Worm (Caenorhabditis elegans) whole organism, L1 larva: ENCODE data around the gene R05G9.5.

ENCODE experiments used
- C04F5.9 ChIP-seq: sonication (generic microtip); optimal IDR thresholded peaks from 2 replicates; lab custom pipeline; 2016; ENCODE audit warnings: missing genetic modification characterization, missing compliant biosample characterization
- C16A3.4 ChIP-seq: fragments of 150-350 bp; optimal IDR thresholded peaks from 2 replicates; lab custom pipeline; 2014; ENCODE audit warnings: missing biosample characterization, missing genetic modification characterization
- Y116A8C.19 ChIP-seq: sonication (generic microtip); optimal IDR thresholded peaks from 2 replicates; lab custom pipeline; 2016; ENCODE audit warnings: missing compliant biosample characterization, missing genetic modification characterization, borderline replicate concordance
- aly-2 ChIP-seq: fragments of 150-350 bp; optimal IDR thresholded peaks from 2 replicates; lab custom pipeline; 2014; ENCODE audit warnings: missing biosample characterization, missing genetic modification characterization
- blmp-1 ChIP-seq: fragments of 150-350 bp; optimal IDR thresholded peaks from 2 replicates; lab custom pipeline; 2014; ENCODE audit warnings: missing biosample characterization, missing genetic modification characterization
- ceh-8 ChIP-seq: fragments of 200-800 bp; sonication (Bioruptor generic); optimal IDR thresholded peaks from 2 replicates; lab custom pipeline; 2018; ENCODE audit warnings: mild to moderate bottlenecking, missing genetic modification characterization, moderate library complexity, missing compliant biosample characterization
- ceh-82 ChIP-seq, 3 experiments: fragments of 150-350 bp in 1 of 3; sonication (generic microtip) in 2 of 3; optimal IDR thresholded peaks; 2 replicates each; lab custom pipeline; 2014 to 2017; ENCODE audit warnings: missing biosample characterization in 3 of 3, missing genetic modification characterization in 3 of 3
- ces-1 ChIP-seq: fragments of 150-350 bp; optimal IDR thresholded peaks from 2 replicates; lab custom pipeline; 2014; ENCODE audit warnings: missing biosample characterization, missing genetic modification reagents, missing genetic modification characterization
- dpl-1 ChIP-seq, 3 experiments: fragments of 150-350 bp in 2 of 3; sonication (generic microtip) in 1 of 3; optimal IDR thresholded peaks; 2 replicates each; lab custom pipeline; 2014 to 2017; ENCODE audit warnings: missing biosample characterization in 3 of 3, missing genetic modification characterization in 3 of 3, missing genetic modification reagents in 3 of 3
- dsc-1 ChIP-seq: sonication (generic microtip); optimal IDR thresholded peaks from 2 replicates; lab custom pipeline; 2016; ENCODE audit warnings: mild to moderate bottlenecking, missing genetic modification characterization, missing compliant biosample characterization
- efl-1 ChIP-seq, 4 experiments: fragments of 150-350 bp; optimal IDR thresholded peaks in 3 of 4; peaks in 1 of 4; 1 replicate in 1 of 4; 2 replicates in 3 of 4; lab custom pipeline; 2014; ENCODE audit warnings: missing biosample characterization in 2 of 4, missing genetic modification characterization in 2 of 4, missing genetic modification reagents in 2 of 4
- efl-3 ChIP-seq: fragments of 200-800 bp; sonication (Bioruptor generic); optimal IDR thresholded peaks from 2 replicates; lab custom pipeline; 2018; ENCODE audit warnings: mild to moderate bottlenecking, missing genetic modification characterization, missing compliant biosample characterization
- egl-13 ChIP-seq: sonication (generic microtip); optimal IDR thresholded peaks from 2 replicates; lab custom pipeline; 2016; ENCODE audit warnings: missing genotype, missing genetic modification reagents, missing genetic modification characterization, missing compliant biosample characterization
- egl-27 ChIP-seq, 2 experiments: fragments of 150-350 bp in 1 of 2; sonication (generic microtip); optimal IDR thresholded peaks; 3 replicates each; lab custom pipeline; 2017 to 2018; ENCODE audit warnings: missing biosample characterization in 2 of 2, missing genetic modification characterization in 2 of 2, missing genetic modification reagents in 2 of 2
- elt-3 ChIP-seq, 6 experiments: fragments of 150-350 bp in 1 of 6; sonication (generic microtip); optimal IDR thresholded peaks; 2 replicates each; lab custom pipeline; 2017 to 2018; ENCODE audit warnings: missing biosample characterization in 6 of 6, missing genetic modification characterization in 6 of 6, inconsistent platforms in 1 of 6
- fkh-8 ChIP-seq: sonication (generic microtip); optimal IDR thresholded peaks from 2 replicates; lab custom pipeline; 2016; ENCODE audit warnings: mild to moderate bottlenecking, missing genetic modification characterization, missing compliant biosample characterization
- hlh-17 ChIP-seq: fragments of 200-800 bp; sonication (Bioruptor generic); optimal IDR thresholded peaks from 2 replicates; lab custom pipeline; 2018; ENCODE audit warnings: missing genetic modification characterization, mild to moderate bottlenecking, missing compliant biosample characterization, moderate library complexity, borderline replicate concordance
- isw-1 ChIP-seq: fragments of 200-800 bp; sonication (Bioruptor generic); IDR thresholded peaks from 2 replicates; pipeline ENCODE4 v1.3.6; 2022; ENCODE audit warnings: missing genetic modification characterization, missing compliant biosample characterization
- lin-14 ChIP-seq: fragments of 200-800 bp; sonication (Bioruptor generic); optimal IDR thresholded peaks from 2 replicates; lab custom pipeline; 2018; ENCODE audit warnings: mild to moderate bottlenecking, missing genetic modification characterization, moderate library complexity, missing compliant biosample characterization
- lin-15B ChIP-seq: fragments of 150-350 bp; sonication (generic microtip); optimal IDR thresholded peaks from 3 replicates; lab custom pipeline; 2014; ENCODE audit warnings: missing biosample characterization, missing genetic modification characterization
- lin-35 ChIP-seq, 2 experiments: fragments of 150-350 bp; optimal IDR thresholded peaks; 2 replicates each; lab custom pipeline; 2014; ENCODE audit warnings: missing biosample characterization in 2 of 2, missing genetic modification characterization in 2 of 2, missing genetic modification reagents in 2 of 2
- lir-3 ChIP-seq: sonication (generic microtip); optimal IDR thresholded peaks from 2 replicates; lab custom pipeline; 2016; ENCODE audit warnings: mild to moderate bottlenecking, missing genetic modification characterization, moderate library complexity, missing compliant biosample characterization; ENCODE audit not compliant: poor library complexity
- mef-2 ChIP-seq: fragments of 150-350 bp; optimal IDR thresholded peaks from 2 replicates; lab custom pipeline; 2014; ENCODE audit warnings: missing biosample characterization, missing genetic modification characterization
- nhr-71 ChIP-seq: sonication (generic microtip); optimal IDR thresholded peaks from 2 replicates; lab custom pipeline; 2016; ENCODE audit warnings: mild to moderate bottlenecking, missing genetic modification characterization, moderate library complexity, missing compliant biosample characterization
- nhr-77 ChIP-seq: fragments of 150-350 bp; optimal IDR thresholded peaks from 2 replicates; lab custom pipeline; 2014; ENCODE audit warnings: missing biosample characterization, missing genetic modification characterization
- nhr-84 ChIP-seq: sonication (generic microtip); optimal IDR thresholded peaks from 2 replicates; lab custom pipeline; 2017; ENCODE audit warnings: missing biosample characterization, missing genetic modification characterization
- nhr-90 ChIP-seq: sonication (generic microtip); optimal IDR thresholded peaks from 2 replicates; lab custom pipeline; 2016; ENCODE audit warnings: mild to moderate bottlenecking, missing genetic modification characterization, missing compliant biosample characterization; ENCODE audit not compliant: poor library complexity
- snpc-4 ChIP-seq: fragments of 150-350 bp; optimal IDR thresholded peaks from 2 replicates; lab custom pipeline; 2014; ENCODE audit warnings: missing biosample characterization, missing genetic modification characterization
- sox-4 ChIP-seq: sonication (generic microtip); optimal IDR thresholded peaks from 2 replicates; lab custom pipeline; 2016; ENCODE audit warnings: missing genetic modification characterization, missing compliant biosample characterization
- swsn-7 ChIP-seq: sonication (generic microtip); optimal IDR thresholded peaks from 2 replicates; lab custom pipeline; 2016; ENCODE audit warnings: missing genetic modification characterization, missing compliant biosample characterization
- tbx-2 ChIP-seq: sonication (generic microtip); optimal IDR thresholded peaks from 2 replicates; lab custom pipeline; 2016; ENCODE audit warnings: missing genetic modification characterization, missing compliant biosample characterization
- unc-62 ChIP-seq: fragments of 150-350 bp; optimal IDR thresholded peaks from 2 replicates; lab custom pipeline; 2014; ENCODE audit warnings: missing biosample characterization, missing genetic modification reagents, missing genetic modification characterization
- vab-15 ChIP-seq: sonication (generic microtip); optimal IDR thresholded peaks from 2 replicates; lab custom pipeline; 2017; ENCODE audit warnings: missing genotype, mild to moderate bottlenecking, missing genetic modification characterization, missing compliant biosample characterization
- zip-4 ChIP-seq: fragments of 200-800 bp; sonication (Bioruptor generic); optimal IDR thresholded peaks from 2 replicates; lab custom pipeline; 2018; ENCODE audit warnings: mild to moderate bottlenecking, missing genetic modification characterization, moderate library complexity, missing compliant biosample characterization

The R05G9.5 gene

ce11 chrII:6516276-6516675, 16.2 kb upstream of the R05G9.5 start, which contains the start of gene C56E6.7:
C56E6.7 (plus strand) TSS chrII:6516576.
- TF ChIP-seq egl-13 (tag; lab: Kevin White, UChicago) (no peak), snpc-4 (tag; lab: Kevin White, UChicago) (no peak), efl-3 (no peak), C16A3.4 (tag; lab: Kevin White, UChicago) (no peak), isw-1 (no peak), nhr-90 (no peak), lin-14 (GFP tag; lab: Kevin White, UChicago) (no peak), unc-62 (no peak), mef-2 (tag; lab: Kevin White, UChicago) (no peak), sox-4 (tag; lab: Kevin White, UChicago) (no peak), lin-15B (tag; lab: Kevin White, UChicago) (no peak), ces-1 (no peak), nhr-84 (tag; lab: Kevin White, UChicago) (no peak), fkh-8 (tag; lab: Kevin White, UChicago) (no peak)

ce11 chrII:6513911-6514310, 13.8 kb upstream of the R05G9.5 start, which contains the start of gene R05G9R.1:
R05G9R.1 (minus strand) TSS chrII:6514011.
- TF ChIP-seq aly-2: no peak
- no peak for TF ChIP-seq nhr-77 (tag; lab: Kevin White, UChicago)
- no peak for TF ChIP-seq efl-1 (optimal IDR thresholded peaks at IDR 0.05; lab: Kevin White, UChicago)
- TF ChIP-seq efl-1 (GFP tag; optimal IDR thresholded peaks at IDR 0.05 in 1 of 2; lab: Kevin White, UChicago): peak in 1 of 2 experiments; percentile 9
- TF ChIP-seq blmp-1 (tag; lab: Kevin White, UChicago): no peak

ce11 chrII:6513357-6513756, 13.3 kb upstream of the R05G9.5 start:
- no peak for TF ChIP-seq ceh-82 (tag; optimal IDR thresholded peaks at IDR 0.05; lab: Kevin White, UChicago)
- no peak for TF ChIP-seq mef-2 (tag; lab: Kevin White, UChicago)
- TF ChIP-seq blmp-1 (tag; lab: Kevin White, UChicago): peak; percentile 65
- no peak for TF ChIP-seq dsc-1
- TF ChIP-seq elt-3 (tag; optimal IDR thresholded peaks at IDR 0.05; lab: Kevin White, UChicago): no peak
- no peak for TF ChIP-seq C04F5.9
- TF ChIP-seq swsn-7 (tag; lab: Kevin White, UChicago): no peak

- TF ChIP-seq nhr-71 (tag; lab: Kevin White, UChicago) (no peak), efl-1 (optimal IDR thresholded peaks at IDR 0.05; lab: Kevin White, UChicago) (peak; percentile 19 to 35), efl-1 (GFP tag; optimal IDR thresholded peaks at IDR 0.05 in 1 of 2; lab: Kevin White, UChicago) (peak; percentile 1 to 90), lin-14 (GFP tag; lab: Kevin White, UChicago) (peak; percentile 43), dpl-1 (GFP tag; optimal IDR thresholded peaks at IDR 0.05; lab: Kevin White, UChicago) (no peak), lin-35 (GFP tag; optimal IDR thresholded peaks at IDR 0.05; lab: Kevin White, UChicago) (no peak)
Measured at ce11 chrII:6502826-6503225, 2.8 kb upstream of the R05G9.5 start, which contains the start of gene R05G9.1. R05G9.1 (plus strand) TSS chrII:6503168.

- no peak for TF ChIP-seq egl-27 (tag; optimal IDR thresholded peaks at IDR 0.05; lab: Kevin White, UChicago)
- no peak for TF ChIP-seq fkh-8 (tag; lab: Kevin White, UChicago)
- TF ChIP-seq lir-3 (tag; lab: Kevin White, UChicago): no peak
- TF ChIP-seq tbx-2 (tag; lab: Kevin White, UChicago): no peak
- no peak for TF ChIP-seq Y116A8C.19
- TF ChIP-seq hlh-17 (GFP tag; lab: Kevin White, UChicago): no peak
- TF ChIP-seq vab-15 (tag; lab: Kevin White, UChicago): no peak
- TF ChIP-seq mef-2 (tag; lab: Kevin White, UChicago): no peak
- no peak for TF ChIP-seq zip-4 (GFP tag; lab: Kevin White, UChicago)
- TF ChIP-seq ceh-8: no peak
Measured at ce11 chrII:6501420-6501819, 1.4 kb upstream of the R05G9.5 start, which contains the start of gene R05G9.3. R05G9.3 (minus strand) TSS chrII:6501520.
